Worm (Caenorhabditis elegans) whole organism, late embryonic: ENCODE results near the gene tut-1.

Experiments used
- C08G9.2 ChIP-seq: sonication (generic microtip); optimal IDR thresholded peaks from 2 replicates; lab custom pipeline; 2016; ENCODE audit warnings: mild to moderate bottlenecking, missing genetic modification characterization, moderate library complexity, missing compliant biosample characterization
- C38D4.7 ChIP-seq: fragments of 200-800 bp; sonication (Bioruptor generic); optimal IDR thresholded peaks from 2 replicates; lab custom pipeline; 2018; ENCODE audit warnings: mild to moderate bottlenecking, missing genetic modification characterization, moderate library complexity, missing compliant biosample characterization
- K09A11.1 ChIP-seq: sonication (generic microtip); optimal IDR thresholded peaks from 2 replicates; lab custom pipeline; 2017; ENCODE audit warnings: antibody characterized with exemption, mild to moderate bottlenecking, missing genetic modification characterization, missing compliant biosample characterization; ENCODE audit not compliant: insufficient read depth
- T23F11.4 ChIP-seq: fragments of 200-800 bp; sonication (Bioruptor generic); optimal IDR thresholded peaks from 2 replicates; lab custom pipeline; 2018; ENCODE audit warnings: mild to moderate bottlenecking, missing genetic modification characterization, missing compliant biosample characterization
- ahr-1 ChIP-seq: sonication (generic microtip); optimal IDR thresholded peaks from 2 replicates; lab custom pipeline; 2016; ENCODE audit warnings: missing genetic modification characterization, missing compliant biosample characterization
- ama-1 ChIP-seq: fragments of 150-350 bp; optimal IDR thresholded peaks from 2 replicates; lab custom pipeline; 2014
- ceh-19 ChIP-seq: fragments of 200-800 bp; sonication (Bioruptor generic); optimal IDR thresholded peaks from 2 replicates; lab custom pipeline; 2018; ENCODE audit warnings: mild to moderate bottlenecking, missing genetic modification characterization, missing compliant biosample characterization
- ceh-2 ChIP-seq: sonication (generic microtip); optimal IDR thresholded peaks from 2 replicates; lab custom pipeline; 2016; ENCODE audit warnings: missing genotype, missing genetic modification characterization, missing compliant biosample characterization
- ceh-31 ChIP-seq: sonication (generic microtip); optimal IDR thresholded peaks from 2 replicates; lab custom pipeline; 2016; ENCODE audit warnings: missing genetic modification characterization, missing compliant biosample characterization
- ceh-45 ChIP-seq: fragments of 200-800 bp; sonication (Bioruptor generic); IDR thresholded peaks from 2 replicates; pipeline ENCODE4 v1.3.6; 2022; ENCODE audit warnings: missing genetic modification reagents, missing genetic modification characterization, missing compliant biosample characterization
- ceh-48 ChIP-seq: sonication (generic microtip); optimal IDR thresholded peaks from 2 replicates; lab custom pipeline; 2016; ENCODE audit warnings: missing genetic modification characterization, inconsistent platforms, missing compliant biosample characterization
- ceh-9 ChIP-seq: sonication (generic microtip); optimal IDR thresholded peaks from 2 replicates; lab custom pipeline; 2016; ENCODE audit warnings: mild to moderate bottlenecking, missing genetic modification characterization, inconsistent platforms, missing compliant biosample characterization
- che-1 ChIP-seq: sonication (generic microtip); optimal IDR thresholded peaks from 2 replicates; lab custom pipeline; 2016; ENCODE audit warnings: mild to moderate bottlenecking, missing genetic modification characterization, missing compliant biosample characterization
- dmd-4 ChIP-seq: sonication (generic microtip); optimal IDR thresholded peaks from 2 replicates; lab custom pipeline; 2016; ENCODE audit warnings: borderline replicate concordance, missing genetic modification characterization, missing compliant biosample characterization
- eyg-1 ChIP-seq: sonication (generic microtip); optimal IDR thresholded peaks from 2 replicates; lab custom pipeline; 2016; ENCODE audit warnings: missing genotype, missing genetic modification characterization, missing compliant biosample characterization
- fax-1 ChIP-seq: sonication (generic microtip); optimal IDR thresholded peaks from 2 replicates; lab custom pipeline; 2016; ENCODE audit warnings: missing genotype, missing genetic modification characterization, missing compliant biosample characterization
- hlh-13 ChIP-seq: fragments of 200-800 bp; sonication (Bioruptor generic); optimal IDR thresholded peaks from 2 replicates; lab custom pipeline; 2018; ENCODE audit warnings: mild to moderate bottlenecking, missing genetic modification characterization, missing compliant biosample characterization
- hlh-30 ChIP-seq: sonication (generic microtip); optimal IDR thresholded peaks from 2 replicates; lab custom pipeline; 2017; ENCODE audit warnings: antibody characterized with exemption, missing genetic modification characterization, missing compliant biosample characterization; ENCODE audit not compliant: insufficient read depth
- hlh-6 ChIP-seq: sonication (generic microtip); optimal IDR thresholded peaks from 2 replicates; lab custom pipeline; 2016; ENCODE audit warnings: missing genotype, missing genetic modification characterization, missing compliant biosample characterization
- lin-11 ChIP-seq: fragments of 200-800 bp; sonication (Bioruptor generic); optimal IDR thresholded peaks from 2 replicates; lab custom pipeline; 2018; ENCODE audit warnings: mild to moderate bottlenecking, missing genetic modification characterization, missing compliant biosample characterization
- madf-2 ChIP-seq: sonication (generic microtip); optimal IDR thresholded peaks from 2 replicates; lab custom pipeline; 2017; ENCODE audit warnings: missing genetic modification characterization, missing compliant biosample characterization
- mec-3 ChIP-seq: sonication (generic microtip); optimal IDR thresholded peaks from 2 replicates; lab custom pipeline; 2016; ENCODE audit warnings: borderline replicate concordance, missing genetic modification characterization, missing compliant biosample characterization
- nhr-11 ChIP-seq: fragments of 150-350 bp; optimal IDR thresholded peaks from 2 replicates; lab custom pipeline; 2014; ENCODE audit warnings: missing biosample characterization, missing genetic modification characterization
- npax-4 ChIP-seq: sonication (generic microtip); optimal IDR thresholded peaks from 2 replicates; lab custom pipeline; 2016; ENCODE audit warnings: missing genetic modification characterization, missing compliant biosample characterization
- odd-2 ChIP-seq: sonication (generic microtip); optimal IDR thresholded peaks from 2 replicates; lab custom pipeline; 2017; ENCODE audit warnings: antibody characterized with exemption, mild to moderate bottlenecking, missing genetic modification characterization, missing compliant biosample characterization
- pat-9 ChIP-seq: fragments of 200-800 bp; sonication (Bioruptor generic); optimal IDR thresholded peaks from 2 replicates; lab custom pipeline; 2018; ENCODE audit warnings: mild to moderate bottlenecking, missing genetic modification characterization, moderate library complexity, missing compliant biosample characterization
- pax-1 ChIP-seq: fragments of 150-350 bp; optimal IDR thresholded peaks from 2 replicates; lab custom pipeline; 2014; ENCODE audit warnings: missing biosample characterization, missing genetic modification characterization
- pha-4 ChIP-seq: fragments of 150-350 bp; optimal IDR thresholded peaks from 2 replicates; lab custom pipeline; 2018; ENCODE audit warnings: missing biosample characterization, missing genetic modification reagents, missing genetic modification characterization
- pqm-1 ChIP-seq: sonication (generic microtip); optimal IDR thresholded peaks from 2 replicates; lab custom pipeline; 2016; ENCODE audit warnings: missing genetic modification characterization, missing compliant biosample characterization
- ref-2 ChIP-seq: sonication (generic microtip); optimal IDR thresholded peaks from 2 replicates; lab custom pipeline; 2016; ENCODE audit warnings: missing genetic modification characterization, missing compliant biosample characterization
- sdc-2 ChIP-seq: sonication (generic microtip); optimal IDR thresholded peaks from 2 replicates; lab custom pipeline; 2016; ENCODE audit warnings: missing genotype, missing genetic modification characterization, missing compliant biosample characterization
- sox-2 ChIP-seq: fragments of 200-800 bp; sonication (Bioruptor generic); IDR thresholded peaks from 2 replicates; pipeline ENCODE4 v1.3.6; 2022; ENCODE audit warnings: missing genetic modification reagents, missing genetic modification characterization, missing compliant biosample characterization
- syd-9 ChIP-seq: sonication (generic microtip); optimal IDR thresholded peaks from 2 replicates; lab custom pipeline; 2016; ENCODE audit warnings: mild to moderate bottlenecking, missing genetic modification characterization, moderate library complexity, missing compliant biosample characterization
- tbx-7 ChIP-seq: sonication (generic microtip); optimal IDR thresholded peaks from 2 replicates; lab custom pipeline; 2016; ENCODE audit warnings: missing genotype, missing genetic modification characterization, missing compliant biosample characterization
- unc-3 ChIP-seq, 2 experiments: fragments of 200-800 bp in 1 of 2; sonication (Bioruptor generic) in 1 of 2; sonication (generic microtip) in 1 of 2; conservative IDR thresholded peaks in 1 of 2; optimal IDR thresholded peaks in 1 of 2; 2 replicates each; pipeline versions ENCODE4 v1.3.6 to Lab custom; 2016 to 2022; ENCODE audit warnings: missing compliant biosample characterization in 2 of 2, missing genetic modification characterization in 2 of 2, missing genetic modification reagents in 1 of 2
- ztf-16 ChIP-seq: sonication (generic microtip); optimal IDR thresholded peaks from 2 replicates; lab custom pipeline; 2017; ENCODE audit warnings: missing genetic modification characterization, missing compliant biosample characterization

Gene tut-1

ce11 chrIV:121607-122006 lies at the start of gene tut-1:
Gene tut-1 (minus strand): TSS chrIV:121707.
- no peak for TF ChIP-seq ref-2 (tag; lab: Kevin White, UChicago)
- TF ChIP-seq dmd-4, result no peak
- TF ChIP-seq ceh-2 (tag; lab: Kevin White, UChicago), result no peak
- no peak for TF ChIP-seq syd-9
- no peak for TF ChIP-seq che-1 (tag; lab: Kevin White, UChicago)
- TF ChIP-seq tbx-7, result no peak
- TF ChIP-seq K09A11.1 (tag; lab: Kevin White, UChicago), result no peak
- no peak for TF ChIP-seq ceh-9
- TF ChIP-seq ceh-31 (tag; lab: Kevin White, UChicago), result no peak
- no peak for TF ChIP-seq mec-3 (tag; lab: Kevin White, UChicago)
- TF ChIP-seq T23F11.4 (GFP tag; lab: Kevin White, UChicago), result no peak
- TF ChIP-seq, all 69 proteins: peak for 0

ce11 chrIV:171036-171435 lies 49.5 kb upstream of the tut-1 start:
- TF ChIP-seq pat-9 (tag; lab: Kevin White, UChicago) (no peak), ztf-16 (no peak), eyg-1 (no peak), hlh-30 (tag; lab: Kevin White, UChicago) (no peak), ama-1 (lab: Kevin White, UChicago) (no peak), mec-3 (tag; lab: Kevin White, UChicago) (no peak), ceh-48 (tag; lab: Kevin White, UChicago) (no peak), npax-4 (no peak), hlh-13 (GFP tag; lab: Kevin White, UChicago) (no peak), lin-11 (tag; lab: Kevin White, UChicago) (no peak), hlh-6 (no peak), unc-3 (GFP tag; conservative IDR thresholded peaks at IDR 0.05; lab: Robert Waterston, UW) (no peak), unc-3 (tag; optimal IDR thresholded peaks at IDR 0.05; lab: Kevin White, UChicago) (no peak), fax-1 (tag; lab: Kevin White, UChicago) (no peak), sox-2 (GFP tag; lab: Robert Waterston, UW) (no peak), pha-4 (tag; lab: Kevin White, UChicago) (no peak), che-1 (tag; lab: Kevin White, UChicago) (no peak)

- TF ChIP-seq ceh-45 (no peak), mec-3 (tag; lab: Kevin White, UChicago) (no peak), ceh-2 (tag; lab: Kevin White, UChicago) (no peak), pqm-1 (tag; lab: Kevin White, UChicago) (no peak), lin-11 (tag; lab: Kevin White, UChicago) (no peak), pat-9 (tag; lab: Kevin White, UChicago) (no peak), ceh-19 (GFP tag; lab: Kevin White, UChicago) (no peak), fax-1 (tag; lab: Kevin White, UChicago) (no peak), che-1 (tag; lab: Kevin White, UChicago) (no peak), madf-2 (tag; lab: Kevin White, UChicago) (no peak), odd-2 (tag; lab: Kevin White, UChicago) (no peak), ceh-31 (tag; lab: Kevin White, UChicago) (no peak), sdc-2 (tag; lab: Kevin White, UChicago) (no peak), eyg-1 (no peak), pax-1 (tag; lab: Kevin White, UChicago) (no peak), ahr-1 (tag; lab: Kevin White, UChicago) (no peak), nhr-11 (tag; lab: Kevin White, UChicago) (no peak)
- TF ChIP-seq, all 69 proteins: peak for 0
Measured at ce11 chrIV:164777-165176, 43.3 kb upstream of the tut-1 start, which contains the start of gene cutl-24. Gene cutl-24 (plus strand): TSS chrIV:165077.

- TF ChIP-seq ceh-2 (tag; lab: Kevin White, UChicago) (no peak), dmd-4 (no peak), che-1 (tag; lab: Kevin White, UChicago) (no peak), C08G9.2 (tag; lab: Kevin White, UChicago) (no peak), ceh-9 (no peak), ceh-31 (tag; lab: Kevin White, UChicago) (no peak), ztf-16 (no peak), C38D4.7 (GFP tag; lab: Kevin White, UChicago) (no peak), pha-4 (tag; lab: Kevin White, UChicago) (no peak)
Measured at ce11 chrIV:162530-162929, 41.0 kb upstream of the tut-1 start, which contains the start of gene Y38C1AA.6. Gene Y38C1AA.6 (plus strand): TSS chrIV:162830.
